Worm (Caenorhabditis elegans) whole organism, mixed stage, embryonic: ENCODE measurements around the gene hlh-26.

Source experiments
- ceh-43 ChIP-seq: fragments of 200-800 bp; sonication (Bioruptor generic); optimal IDR thresholded peaks from 2 replicates; lab custom pipeline; 2018; ENCODE audit warnings: mild to moderate bottlenecking, missing genetic modification characterization, moderate library complexity, missing compliant biosample characterization
- elt-1 ChIP-seq: sonication (generic microtip); optimal IDR thresholded peaks from 2 replicates; lab custom pipeline; 2017; ENCODE audit warnings: missing genetic modification characterization, mild to moderate bottlenecking, missing compliant biosample characterization, antibody characterized with exemption, moderate library complexity, borderline replicate concordance; ENCODE audit not compliant: insufficient read depth
- elt-3 ChIP-seq: fragments of 150-350 bp; optimal IDR thresholded peaks from 2 replicates; lab custom pipeline; 2014; ENCODE audit warnings: missing biosample characterization, missing genetic modification characterization
- lin-13 ChIP-seq: fragments of 150-350 bp; optimal IDR thresholded peaks from 2 replicates; lab custom pipeline; 2014; ENCODE audit warnings: missing biosample characterization, missing genetic modification characterization
- lsy-2 ChIP-seq: fragments of 150-350 bp; optimal IDR thresholded peaks from 2 replicates; lab custom pipeline; 2014; ENCODE audit warnings: missing biosample characterization, missing genetic modification characterization
- nhr-76 ChIP-seq: sonication (generic microtip); optimal IDR thresholded peaks from 2 replicates; lab custom pipeline; 2017; ENCODE audit warnings: missing biosample characterization, missing genetic modification characterization
- snpc-4 ChIP-seq: fragments of 150-350 bp; optimal IDR thresholded peaks from 2 replicates; lab custom pipeline; 2014; ENCODE audit warnings: missing biosample characterization, missing genetic modification characterization
- tbx-8 ChIP-seq: fragments of 200-800 bp; sonication (Bioruptor generic); optimal IDR thresholded peaks from 2 replicates; lab custom pipeline; 2018; ENCODE audit warnings: mild to moderate bottlenecking, missing genetic modification characterization, moderate library complexity, missing compliant biosample characterization
- unc-62 ChIP-seq: fragments of 150-350 bp; optimal IDR thresholded peaks from 2 replicates; lab custom pipeline; 2014; ENCODE audit warnings: missing biosample characterization, missing genetic modification reagents, missing genetic modification characterization

DNA sequence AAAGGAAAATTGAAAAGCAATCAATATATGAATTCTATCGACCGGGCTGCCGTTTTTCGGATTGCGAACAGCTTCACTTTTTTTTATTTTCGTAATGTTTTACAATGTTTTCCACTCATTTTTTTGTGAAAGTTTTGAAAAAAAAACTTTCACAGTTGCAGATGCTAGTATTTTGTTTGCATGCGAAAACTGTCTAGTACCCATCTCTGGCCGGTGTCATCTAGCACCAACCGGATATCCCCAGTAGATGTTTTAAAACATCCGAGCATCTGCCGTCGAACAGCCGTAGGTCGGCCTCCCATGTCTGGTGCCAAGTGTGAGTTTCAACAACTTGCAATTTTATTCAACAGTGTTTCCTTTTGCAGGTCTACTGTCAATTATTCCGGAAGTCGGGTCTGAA is 12.1 kb downstream of the hlh-26 start, which contains the start of gene ZK177.12:
- TF ChIP-seq ceh-43 (GFP tag; lab: Kevin White, UChicago) (no peak), elt-1 (no peak), unc-62 (GFP tag; lab: Kevin White, UChicago) (no peak), lsy-2 (tag; lab: Kevin White, UChicago) (no peak), elt-3 (tag; lab: Kevin White, UChicago) (no peak), lin-13 (tag; lab: Kevin White, UChicago) (no peak), snpc-4 (no peak), tbx-8 (GFP tag; lab: Kevin White, UChicago) (no peak), nhr-76 (no peak)
